Worm (Caenorhabditis elegans) whole organism, L1 larva: Measurements from ENCODE around the gene F02E8.4.

ENCODE experiments used
- C04F5.9 ChIP-seq: sonication (generic microtip); optimal IDR thresholded peaks from 2 replicates; lab custom pipeline; 2016; ENCODE audit warnings: missing genetic modification characterization, missing compliant biosample characterization
- F16B12.6 ChIP-seq: fragments of 150-350 bp; optimal IDR thresholded peaks from 2 replicates; lab custom pipeline; 2014; ENCODE audit warnings: missing biosample characterization, missing genetic modification characterization
- aha-1 ChIP-seq: fragments of 150-350 bp; optimal IDR thresholded peaks from 2 replicates; lab custom pipeline; 2014; ENCODE audit warnings: missing biosample characterization, missing genetic modification characterization
- ama-1 ChIP-seq: fragments of 150-350 bp; optimal IDR thresholded peaks from 2 replicates; lab custom pipeline; 2014
- blmp-1 ChIP-seq: fragments of 150-350 bp; optimal IDR thresholded peaks from 2 replicates; lab custom pipeline; 2014; ENCODE audit warnings: missing biosample characterization, missing genetic modification characterization
- ceh-88 ChIP-seq: fragments of 200-800 bp; sonication (Bioruptor generic); IDR thresholded peaks from 2 replicates; pipeline ENCODE4 v1.3.6; 2022; ENCODE audit warnings: missing genetic modification characterization, missing compliant biosample characterization
- elt-2 ChIP-seq: sonication (generic microtip); optimal IDR thresholded peaks from 2 replicates; lab custom pipeline; 2016; ENCODE audit warnings: missing genetic modification characterization, mild to moderate bottlenecking, inconsistent platforms, missing compliant biosample characterization, missing genetic modification reagents
- fkh-10 ChIP-seq: sonication (generic microtip); optimal IDR thresholded peaks from 2 replicates; lab custom pipeline; 2017; ENCODE audit warnings: missing biosample characterization, missing genetic modification reagents, missing genetic modification characterization
- fkh-4 ChIP-seq: sonication (generic microtip); optimal IDR thresholded peaks from 2 replicates; lab custom pipeline; 2016; ENCODE audit warnings: missing compliant biosample characterization, missing genetic modification characterization, borderline replicate concordance
- grh-1 ChIP-seq: fragments of 200-800 bp; sonication (Bioruptor generic); IDR thresholded peaks from 2 replicates; pipeline ENCODE4 v1.3.6; 2022; ENCODE audit warnings: missing genetic modification reagents, missing genetic modification characterization, missing compliant biosample characterization
- hlh-4 ChIP-seq: sonication (generic microtip); optimal IDR thresholded peaks from 2 replicates; lab custom pipeline; 2016; ENCODE audit warnings: mild to moderate bottlenecking, missing genetic modification characterization, missing compliant biosample characterization
- hpl-2 ChIP-seq: fragments of 150-350 bp; optimal IDR thresholded peaks from 2 replicates; lab custom pipeline; 2014; ENCODE audit warnings: missing biosample characterization, missing genetic modification reagents, missing genetic modification characterization
- irx-1 ChIP-seq: sonication (generic microtip); optimal IDR thresholded peaks from 2 replicates; lab custom pipeline; 2016; ENCODE audit warnings: missing genetic modification characterization, missing compliant biosample characterization
- isw-1 ChIP-seq: fragments of 200-800 bp; sonication (Bioruptor generic); IDR thresholded peaks from 2 replicates; pipeline ENCODE4 v1.3.6; 2022; ENCODE audit warnings: missing genetic modification characterization, missing compliant biosample characterization
- lin-14 ChIP-seq: fragments of 200-800 bp; sonication (Bioruptor generic); optimal IDR thresholded peaks from 2 replicates; lab custom pipeline; 2018; ENCODE audit warnings: mild to moderate bottlenecking, missing genetic modification characterization, moderate library complexity, missing compliant biosample characterization
- mdl-1 ChIP-seq, 2 experiments: fragments of 150-350 bp; optimal IDR thresholded peaks; 2 replicates each; lab custom pipeline; 2014 to 2017; ENCODE audit warnings: missing biosample characterization in 2 of 2, missing genetic modification characterization in 2 of 2, inconsistent platforms in 1 of 2
- mep-1 ChIP-seq: fragments of 150-350 bp; optimal IDR thresholded peaks from 2 replicates; lab custom pipeline; 2014; ENCODE audit warnings: missing biosample characterization, missing genetic modification characterization
- nhr-237 ChIP-seq: fragments of 150-350 bp; optimal IDR thresholded peaks from 2 replicates; lab custom pipeline; 2014; ENCODE audit warnings: missing biosample characterization, missing genetic modification characterization
- nhr-28 ChIP-seq: fragments of 150-350 bp; optimal IDR thresholded peaks from 2 replicates; lab custom pipeline; 2014; ENCODE audit warnings: missing biosample characterization, missing genetic modification characterization
- nhr-71 ChIP-seq: sonication (generic microtip); optimal IDR thresholded peaks from 2 replicates; lab custom pipeline; 2016; ENCODE audit warnings: mild to moderate bottlenecking, missing genetic modification characterization, moderate library complexity, missing compliant biosample characterization
- nhr-84 ChIP-seq: sonication (generic microtip); optimal IDR thresholded peaks from 2 replicates; lab custom pipeline; 2017; ENCODE audit warnings: missing biosample characterization, missing genetic modification characterization
- pqm-1 ChIP-seq: sonication (generic microtip); optimal IDR thresholded peaks from 3 replicates; lab custom pipeline; 2017; ENCODE audit warnings: missing biosample characterization, missing genetic modification characterization
- rnt-1 ChIP-seq: sonication (generic microtip); optimal IDR thresholded peaks from 2 replicates; lab custom pipeline; 2016; ENCODE audit warnings: mild to moderate bottlenecking, missing genetic modification characterization, moderate library complexity, missing compliant biosample characterization
- snu-23 ChIP-seq: sonication (generic microtip); optimal IDR thresholded peaks from 2 replicates; lab custom pipeline; 2016; ENCODE audit warnings: missing genetic modification characterization, missing compliant biosample characterization
- sup-37 ChIP-seq: fragments of 200-800 bp; sonication (Bioruptor generic); optimal IDR thresholded peaks from 2 replicates; lab custom pipeline; 2018; ENCODE audit warnings: mild to moderate bottlenecking, missing genetic modification characterization, missing compliant biosample characterization
- unc-130 ChIP-seq: fragments of 150-350 bp; optimal IDR thresholded peaks from 2 replicates; lab custom pipeline; 2017; ENCODE audit warnings: missing biosample characterization, missing genetic modification characterization, inconsistent platforms
- unc-86 ChIP-seq: sonication (generic microtip); optimal IDR thresholded peaks from 2 replicates; lab custom pipeline; 2016; ENCODE audit warnings: missing genetic modification characterization, missing compliant biosample characterization
- unc-98 ChIP-seq: fragments of 200-800 bp; sonication (Bioruptor generic); IDR thresholded peaks from 2 replicates; pipeline ENCODE4 v1.3.6; 2022; ENCODE audit warnings: missing genetic modification characterization, missing compliant biosample characterization
- xbp-1 ChIP-seq: sonication (generic microtip); optimal IDR thresholded peaks from 2 replicates; lab custom pipeline; 2016; ENCODE audit warnings: missing genetic modification characterization, missing compliant biosample characterization
- zip-4 ChIP-seq: fragments of 200-800 bp; sonication (Bioruptor generic); optimal IDR thresholded peaks from 2 replicates; lab custom pipeline; 2018; ENCODE audit warnings: mild to moderate bottlenecking, missing genetic modification characterization, moderate library complexity, missing compliant biosample characterization
- ztf-4 ChIP-seq: fragments of 150-350 bp; optimal IDR thresholded peaks from 2 replicates; lab custom pipeline; 2014; ENCODE audit warnings: missing biosample characterization, missing genetic modification characterization

Gene F02E8.4

ce11 chrX:4498478-4498877 lies 44.6 kb downstream of the F02E8.4 start (continued):
- TF ChIP-seq zip-4 = no peak
- no peak for TF ChIP-seq unc-130 (tag; lab: Kevin White, UChicago)
- no peak for TF ChIP-seq pqm-1
- TF ChIP-seq rnt-1 (tag; lab: Kevin White, UChicago) = no peak
- TF ChIP-seq unc-98 (GFP tag; lab: Robert Waterston, UW) = no peak
- no peak for TF ChIP-seq irx-1 (tag; lab: Kevin White, UChicago)
- TF ChIP-seq C04F5.9 (tag; lab: Kevin White, UChicago) = no peak

DNA sequence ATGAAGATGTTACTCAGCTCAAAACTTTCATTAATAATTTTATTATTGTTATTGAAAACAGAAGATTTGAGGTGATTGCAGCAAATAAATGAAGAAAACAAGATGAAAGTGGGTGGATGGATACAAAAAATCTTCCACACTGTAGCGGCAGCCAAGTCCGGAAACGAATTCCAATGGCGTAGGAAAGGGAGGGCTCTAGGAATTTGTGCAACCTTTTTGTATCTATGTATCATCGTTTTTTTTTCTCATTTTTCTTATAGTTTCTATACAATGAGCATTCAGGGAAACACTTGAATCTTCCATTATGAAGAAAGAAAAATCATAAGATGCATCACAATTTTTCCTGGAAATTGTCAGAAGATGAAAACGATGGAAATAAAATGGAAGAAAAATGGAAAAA lies 46.6 kb downstream of the F02E8.4 start:
- TF ChIP-seq hpl-2 (GFP tag; lab: Kevin White, UChicago) = no peak
- no peak for TF ChIP-seq ztf-4
- TF ChIP-seq aha-1 = no peak
- TF ChIP-seq nhr-28 (tag; lab: Kevin White, UChicago) = no peak
- no peak for TF ChIP-seq mdl-1 (tag; optimal IDR thresholded peaks at IDR 0.05; lab: Kevin White, UChicago)
- TF ChIP-seq rnt-1 (tag; lab: Kevin White, UChicago) = no peak
- no peak for TF ChIP-seq snu-23 (GFP tag; lab: Kevin White, UChicago)
- TF ChIP-seq F16B12.6 = no peak
- TF ChIP-seq grh-1 (GFP tag; lab: Robert Waterston, UW) = no peak
- TF ChIP-seq sup-37 (GFP tag; lab: Kevin White, UChicago) = no peak
- no peak for TF ChIP-seq unc-86 (tag; lab: Kevin White, UChicago)
- no peak for TF ChIP-seq lin-14 (GFP tag; lab: Kevin White, UChicago)
- TF ChIP-seq isw-1 (GFP tag; lab: Robert Waterston, UW) = no peak
- TF ChIP-seq hlh-4 (tag; lab: Kevin White, UChicago) = no peak

DNA sequence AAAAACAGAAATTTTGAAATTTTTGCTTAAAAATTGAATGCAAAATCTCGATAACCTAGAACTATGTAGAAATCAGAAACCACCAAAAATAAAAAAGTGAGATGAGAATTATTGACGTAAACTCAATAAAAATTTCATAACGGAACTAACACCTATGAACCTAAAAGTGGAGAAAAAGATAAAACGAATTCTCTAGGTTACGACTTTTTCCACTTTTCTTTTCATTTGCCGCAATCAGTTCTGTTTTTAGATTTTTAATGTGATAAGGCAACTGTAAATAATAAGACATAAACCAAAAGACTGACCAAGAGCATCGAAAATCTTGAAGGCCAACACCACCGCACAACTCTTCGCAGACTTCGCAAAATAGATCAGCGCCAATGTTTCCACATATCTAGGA lies 48.1 kb downstream of the F02E8.4 start:
- peak; percentile 10 for TF ChIP-seq blmp-1
- TF ChIP-seq fkh-4 (tag; lab: Kevin White, UChicago) = no peak
- no peak for TF ChIP-seq nhr-84 (tag; lab: Kevin White, UChicago)
- TF ChIP-seq elt-2 = peak; percentile 18
- TF ChIP-seq fkh-10 (GFP tag; lab: Kevin White, UChicago) = no peak
- TF ChIP-seq sup-37 (GFP tag; lab: Kevin White, UChicago) = no peak
- TF ChIP-seq unc-98 (GFP tag; lab: Robert Waterston, UW) = no peak
- TF ChIP-seq ama-1 (lab: Kevin White, UChicago) = no peak
- no peak for TF ChIP-seq xbp-1 (tag; lab: Kevin White, UChicago)
- TF ChIP-seq, all 84 proteins: peak for 2

DNA sequence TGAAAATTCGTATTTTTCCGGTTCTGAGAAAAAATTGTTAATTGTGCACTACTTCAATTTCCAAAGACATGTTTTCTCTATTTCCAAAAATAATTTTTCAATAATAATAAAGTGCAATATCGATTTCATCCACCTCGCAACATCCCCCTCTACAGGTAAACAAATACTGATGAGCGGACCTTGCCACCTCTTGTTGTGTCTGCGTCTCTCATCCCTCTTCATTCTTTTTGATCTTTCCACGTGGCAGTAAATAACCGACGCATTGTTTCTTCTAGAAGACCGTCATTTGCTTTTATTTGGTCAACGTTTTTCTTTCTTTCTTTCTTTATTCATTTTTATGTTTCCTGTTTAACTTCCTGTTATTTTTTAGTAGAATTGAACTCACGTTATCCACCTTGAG lies 49.3 kb downstream of the F02E8.4 start:
- TF ChIP-seq irx-1 (tag; lab: Kevin White, UChicago) (no peak), mdl-1 (tag; optimal IDR thresholded peaks at IDR 0.05; lab: Kevin White, UChicago) (peak in 1 of 2 experiments; percentile 13)

ce11 chrX:4504108-4504668 lies 50.3 kb downstream of the F02E8.4 start, which contains the start of gene dgk-2:
Gene dgk-2 (minus strand): TSS chrX:4504388.
- peak; percentile 12 for TF ChIP-seq nhr-71 (tag; lab: Kevin White, UChicago)
- no peak for TF ChIP-seq irx-1 (tag; lab: Kevin White, UChicago)
- 0 out of 2 replicates have a peak, but pooled peaks have one; percentile 9 for TF ChIP-seq ceh-88
- peak in 1 of 2 experiments; percentile 49 for TF ChIP-seq mdl-1 (tag; optimal IDR thresholded peaks at IDR 0.05; lab: Kevin White, UChicago)
- peak; percentile 78 for TF ChIP-seq lin-14 (GFP tag; lab: Kevin White, UChicago)
- TF ChIP-seq nhr-237 = no peak
- TF ChIP-seq hpl-2 (GFP tag; lab: Kevin White, UChicago) = peak; percentile 42
- peak; percentile 10 for TF ChIP-seq mep-1 (tag; lab: Kevin White, UChicago)
